Worm (Caenorhabditis elegans) whole organism, young adult: Measurements from ENCODE around the gene lhfp-4.

ENCODE experiments used
- B0336.3 ChIP-seq: fragments of 200-800 bp; sonication (Bioruptor generic); IDR thresholded peaks from 2 replicates; pipeline ENCODE4 v1.3.6; 2022; ENCODE audit warnings: missing genetic modification characterization, missing compliant biosample characterization
- F57C9.4 ChIP-seq: sonication (generic microtip); optimal IDR thresholded peaks from 2 replicates; lab custom pipeline; 2017; ENCODE audit warnings: mild to moderate bottlenecking, missing genetic modification characterization, missing compliant biosample characterization
- T26A5.8 ChIP-seq: sonication (generic microtip); optimal IDR thresholded peaks from 2 replicates; lab custom pipeline; 2016; ENCODE audit warnings: missing genetic modification characterization, missing compliant biosample characterization
- Y53F4B.3 ChIP-seq: fragments of 200-800 bp; sonication (Bioruptor generic); IDR thresholded peaks from 2 replicates; pipeline ENCODE4 v1.3.6; 2022; ENCODE audit warnings: missing genetic modification reagents, missing genetic modification characterization, missing compliant biosample characterization
- Y53G8AR.9 ChIP-seq: fragments of 200-800 bp; sonication (Bioruptor generic); conservative IDR thresholded peaks from 2 replicates; pipeline ENCODE4 v1.3.6; 2022; ENCODE audit warnings: missing genetic modification reagents, missing genetic modification characterization, missing compliant biosample characterization
- Y79H2A.3 ChIP-seq: fragments of 200-800 bp; sonication (Bioruptor generic); conservative IDR thresholded peaks from 2 replicates; pipeline ENCODE4 v1.3.6; 2022; ENCODE audit warnings: missing genetic modification reagents, missing genetic modification characterization, missing compliant biosample characterization
- aptf-2 ChIP-seq: fragments of 200-800 bp; sonication (Bioruptor generic); conservative IDR thresholded peaks from 2 replicates; pipeline ENCODE4 v1.3.6; 2022; ENCODE audit warnings: missing genetic modification reagents, missing genetic modification characterization, missing compliant biosample characterization
- athp-1 ChIP-seq: sonication (generic microtip); optimal IDR thresholded peaks from 2 replicates; lab custom pipeline; 2017; ENCODE audit warnings: mild to moderate bottlenecking, missing genetic modification characterization, missing compliant biosample characterization
- attf-5 ChIP-seq: fragments of 200-800 bp; sonication (Bioruptor generic); optimal IDR thresholded peaks from 2 replicates; lab custom pipeline; 2018; ENCODE audit warnings: mild to moderate bottlenecking, missing genetic modification characterization, missing compliant biosample characterization
- attf-6 ChIP-seq: fragments of 200-800 bp; sonication (Bioruptor generic); IDR thresholded peaks from 2 replicates; pipeline ENCODE4 v1.3.6; 2022; ENCODE audit warnings: missing genetic modification reagents, missing genetic modification characterization, missing compliant biosample characterization
- bed-2 ChIP-seq: fragments of 200-800 bp; sonication (Bioruptor generic); IDR thresholded peaks from 2 replicates; pipeline ENCODE4 v1.3.6; 2022; ENCODE audit warnings: missing genetic modification reagents, missing genetic modification characterization, missing compliant biosample characterization
- ccch-3 ChIP-seq: fragments of 200-800 bp; sonication (Bioruptor generic); optimal IDR thresholded peaks from 2 replicates; lab custom pipeline; 2018; ENCODE audit warnings: mild to moderate bottlenecking, missing genetic modification characterization, missing compliant biosample characterization
- ceh-40 ChIP-seq: fragments of 200-800 bp; sonication (Bioruptor generic); IDR thresholded peaks from 2 replicates; pipeline ENCODE4 v1.3.6; 2022; ENCODE audit warnings: missing genetic modification characterization, missing compliant biosample characterization
- ceh-58 ChIP-seq: fragments of 200-800 bp; sonication (Bioruptor generic); IDR thresholded peaks from 2 replicates; pipeline ENCODE4 v1.3.6; 2022; ENCODE audit warnings: missing genetic modification characterization, missing compliant biosample characterization
- chd-7 ChIP-seq: sonication (generic microtip); optimal IDR thresholded peaks from 2 replicates; lab custom pipeline; 2016; ENCODE audit warnings: mild to moderate bottlenecking, missing genetic modification characterization, moderate library complexity, missing compliant biosample characterization
- efl-1 ChIP-seq: fragments of 150-350 bp; optimal IDR thresholded peaks from 2 replicates; lab custom pipeline; 2014; ENCODE audit warnings: missing biosample characterization, missing genetic modification reagents, missing genetic modification characterization
- egl-18 ChIP-seq: fragments of 200-800 bp; sonication (Bioruptor generic); IDR thresholded peaks from 2 replicates; pipeline ENCODE4 v1.3.6; 2022; ENCODE audit warnings: missing genetic modification reagents, missing genetic modification characterization, missing compliant biosample characterization
- ets-4 ChIP-seq: fragments of 200-800 bp; sonication (Bioruptor generic); optimal IDR thresholded peaks from 2 replicates; lab custom pipeline; 2018; ENCODE audit warnings: mild to moderate bottlenecking, missing genetic modification characterization, missing compliant biosample characterization
- fkh-3 ChIP-seq: sonication (generic microtip); optimal IDR thresholded peaks from 2 replicates; lab custom pipeline; 2016; ENCODE audit warnings: mild to moderate bottlenecking, missing genetic modification characterization, missing compliant biosample characterization
- hlh-26 ChIP-seq: fragments of 200-800 bp; sonication (Bioruptor generic); conservative IDR thresholded peaks from 2 replicates; pipeline ENCODE4 v1.3.6; 2022; ENCODE audit warnings: missing genetic modification reagents, missing genetic modification characterization, missing compliant biosample characterization
- hmg-20 ChIP-seq: fragments of 200-800 bp; sonication (Bioruptor generic); IDR thresholded peaks from 2 replicates; pipeline ENCODE4 v1.3.6; 2022; ENCODE audit warnings: missing genetic modification reagents, missing genetic modification characterization, missing compliant biosample characterization
- hsf-1 ChIP-seq: fragments of 200-800 bp; sonication (Bioruptor generic); IDR thresholded peaks from 2 replicates; pipeline ENCODE4 v1.3.6; 2022; ENCODE audit warnings: missing genetic modification reagents, missing genetic modification characterization, missing compliant biosample characterization
- let-607 ChIP-seq, 2 experiments: fragments of 200-800 bp in 1 of 2; sonication (Bioruptor generic) in 1 of 2; sonication (generic microtip) in 1 of 2; optimal IDR thresholded peaks; 2 replicates each; lab custom pipeline; 2016 to 2018; ENCODE audit warnings: mild to moderate bottlenecking in 2 of 2, missing compliant biosample characterization in 2 of 2, missing genetic modification characterization in 2 of 2, moderate library complexity in 2 of 2, missing genotype in 1 of 2
- lin-54 ChIP-seq: fragments of 200-800 bp; sonication (Bioruptor generic); optimal IDR thresholded peaks from 2 replicates; lab custom pipeline; 2018; ENCODE audit warnings: mild to moderate bottlenecking, missing genetic modification characterization, missing compliant biosample characterization
- madf-10 ChIP-seq: sonication (generic microtip); optimal IDR thresholded peaks from 2 replicates; lab custom pipeline; 2016; ENCODE audit warnings: mild to moderate bottlenecking, missing genetic modification characterization, missing compliant biosample characterization
- madf-6 ChIP-seq: fragments of 200-800 bp; sonication (Bioruptor generic); IDR thresholded peaks from 2 replicates; pipeline ENCODE4 v1.3.6; 2022; ENCODE audit warnings: missing genetic modification reagents, missing genetic modification characterization, missing compliant biosample characterization
- nfyb-1 ChIP-seq: fragments of 200-800 bp; sonication (Bioruptor generic); IDR thresholded peaks from 2 replicates; pipeline ENCODE4 v1.3.6; 2022; ENCODE audit warnings: missing genetic modification reagents, missing genetic modification characterization, missing compliant biosample characterization
- nhr-120 ChIP-seq: fragments of 200-800 bp; sonication (Bioruptor generic); IDR thresholded peaks from 2 replicates; pipeline ENCODE4 v1.3.6; 2022; ENCODE audit warnings: missing genetic modification characterization, missing compliant biosample characterization
- snpc-1.1 ChIP-seq: sonication (generic microtip); optimal IDR thresholded peaks from 2 replicates; lab custom pipeline; 2017; ENCODE audit warnings: missing genetic modification characterization, mild to moderate bottlenecking, missing compliant biosample characterization, antibody characterized with exemption, moderate library complexity, missing genotype, missing genetic modification reagents; ENCODE audit not compliant: insufficient read depth
- snpc-1.3 ChIP-seq: sonication (generic microtip); optimal IDR thresholded peaks from 2 replicates; lab custom pipeline; 2017; ENCODE audit warnings: missing genetic modification characterization, mild to moderate bottlenecking, missing compliant biosample characterization, antibody characterized with exemption, moderate library complexity, missing genotype, missing genetic modification reagents; ENCODE audit not compliant: insufficient read depth
- tlf-1 ChIP-seq: fragments of 200-800 bp; sonication (Bioruptor generic); optimal IDR thresholded peaks from 2 replicates; lab custom pipeline; 2018; ENCODE audit warnings: mild to moderate bottlenecking, missing genetic modification characterization, missing compliant biosample characterization
- unc-130 ChIP-seq: sonication (generic microtip); optimal IDR thresholded peaks from 2 replicates; lab custom pipeline; 2016; ENCODE audit warnings: missing genetic modification reagents, missing genetic modification characterization, missing compliant biosample characterization
- zfh-2 ChIP-seq: fragments of 200-800 bp; sonication (Bioruptor generic); conservative IDR thresholded peaks from 2 replicates; pipeline ENCODE4 v1.3.6; 2022; ENCODE audit warnings: missing genetic modification reagents, missing genetic modification characterization, missing compliant biosample characterization
- ztf-25 ChIP-seq: fragments of 200-800 bp; sonication (Bioruptor generic); IDR thresholded peaks from 2 replicates; pipeline ENCODE4 v1.3.6; 2022; ENCODE audit warnings: missing genetic modification reagents, missing genetic modification characterization, missing compliant biosample characterization

lhfp-4 gene

ce11 chrIV:17275281-17275680 lies at the start of gene lhfp-4:
Gene lhfp-4 (plus strand): TSS chrIV:17275581.
- TF ChIP-seq Y53F4B.3 (GFP tag; lab: Robert Waterston, UW), result no peak
- no peak for TF ChIP-seq efl-1 (GFP tag; lab: Kevin White, UChicago)
- no peak for TF ChIP-seq F57C9.4 (tag; lab: Kevin White, UChicago)
- no peak for TF ChIP-seq hsf-1 (GFP tag; lab: Robert Waterston, UW)

DNA sequence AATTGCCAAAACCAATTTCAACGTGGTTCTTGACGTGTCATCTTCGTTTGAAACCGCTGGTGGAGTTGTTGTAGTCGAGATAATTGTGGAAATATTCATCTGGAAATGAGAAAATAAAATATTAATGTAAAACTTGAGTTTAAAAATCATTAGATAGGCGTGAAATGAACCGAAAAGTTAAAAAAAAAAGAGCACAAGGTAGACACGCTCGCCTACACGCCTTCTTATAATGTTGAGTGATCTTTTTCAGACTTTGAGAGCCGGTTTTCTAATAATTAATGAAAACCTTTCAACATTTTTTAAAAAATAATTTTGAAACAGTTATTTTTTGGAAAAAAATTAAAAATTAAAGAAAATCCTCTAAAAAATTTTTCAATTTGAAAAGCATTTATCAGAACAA lies 44.4 kb upstream of the lhfp-4 start, which contains the start of gene npr-32:
TSS of gene npr-32 (minus strand) at position 101 of the 400 bp plus-strand sequence.
- TF ChIP-seq ztf-25, result no peak
- TF ChIP-seq tlf-1, result no peak
- TF ChIP-seq T26A5.8 (tag; lab: Kevin White, UChicago), result no peak

DNA sequence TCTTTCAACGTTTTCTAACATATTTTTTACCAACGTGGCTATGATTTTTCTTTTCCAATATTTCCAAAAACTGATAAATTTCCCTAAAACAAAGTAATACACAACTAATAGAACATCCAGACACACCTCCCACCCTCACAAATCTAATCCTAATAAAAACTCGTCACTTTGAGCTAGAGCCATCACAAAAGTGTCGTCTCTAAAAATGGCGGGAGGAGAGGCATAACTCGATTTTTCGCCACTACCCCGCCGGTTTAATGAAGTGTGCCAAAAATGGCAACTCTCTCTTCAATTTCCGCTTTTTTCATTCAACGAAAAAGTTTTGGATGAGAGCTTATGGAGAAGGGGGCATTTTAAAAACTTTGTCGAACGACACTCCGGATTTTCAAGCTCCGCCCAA lies 42.5 kb upstream of the lhfp-4 start:
- TF ChIP-seq attf-6 (GFP tag; lab: Robert Waterston, UW) (no peak), ceh-40 (GFP tag; lab: Robert Waterston, UW) (no peak), Y79H2A.3 (GFP tag; lab: Robert Waterston, UW) (no peak), unc-130 (GFP tag; lab: Kevin White, UChicago) (no peak), snpc-1.1 (tag; lab: Kevin White, UChicago) (no peak), athp-1 (tag; lab: Kevin White, UChicago) (no peak), attf-5 (GFP tag; lab: Kevin White, UChicago) (no peak), lin-54 (GFP tag; lab: Kevin White, UChicago) (no peak), bed-2 (GFP tag; lab: Robert Waterston, UW) (no peak), let-607 (tag; optimal IDR thresholded peaks at IDR 0.05; lab: Kevin White, UChicago) (no peak), ets-4 (GFP tag; lab: Kevin White, UChicago) (no peak), ceh-58 (GFP tag; lab: Robert Waterston, UW) (no peak)
- TF ChIP-seq, all 124 proteins: peak for 0

DNA sequence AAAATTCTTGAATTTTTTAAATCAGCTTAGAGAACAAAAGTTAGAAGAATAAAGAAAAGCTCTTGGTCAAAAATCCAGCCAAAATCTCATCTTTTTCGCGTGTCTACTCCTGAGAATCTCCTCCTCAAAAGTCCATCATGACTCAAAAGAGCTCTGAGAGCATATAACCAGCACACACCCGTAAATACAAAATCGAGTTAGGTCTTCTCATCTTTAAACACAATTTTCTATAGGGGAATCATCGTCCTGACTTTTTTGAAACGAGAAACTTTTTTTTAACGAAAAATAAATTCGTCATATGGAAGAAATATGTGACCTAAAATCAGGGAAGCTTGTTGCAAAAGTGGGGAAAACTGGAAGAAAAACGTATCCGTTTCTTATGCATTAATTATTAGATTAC lies 41.9 kb upstream of the lhfp-4 start:
- TF ChIP-seq egl-18 (GFP tag; lab: Robert Waterston, UW), result no peak
- no peak for TF ChIP-seq lin-54 (GFP tag; lab: Kevin White, UChicago)
- no peak for TF ChIP-seq nhr-120 (GFP tag; lab: Robert Waterston, UW)
- no peak for TF ChIP-seq madf-6 (GFP tag; lab: Robert Waterston, UW)
- TF ChIP-seq snpc-1.3 (tag; lab: Kevin White, UChicago), result no peak
- TF ChIP-seq Y53G8AR.9 (GFP tag; lab: Robert Waterston, UW), result no peak
- no peak for TF ChIP-seq unc-130 (GFP tag; lab: Kevin White, UChicago)
- TF ChIP-seq hmg-20 (GFP tag; lab: Robert Waterston, UW), result no peak
- TF ChIP-seq nfyb-1, result no peak
- TF ChIP-seq zfh-2, result no peak
- TF ChIP-seq, all 124 proteins: peak for 0

DNA sequence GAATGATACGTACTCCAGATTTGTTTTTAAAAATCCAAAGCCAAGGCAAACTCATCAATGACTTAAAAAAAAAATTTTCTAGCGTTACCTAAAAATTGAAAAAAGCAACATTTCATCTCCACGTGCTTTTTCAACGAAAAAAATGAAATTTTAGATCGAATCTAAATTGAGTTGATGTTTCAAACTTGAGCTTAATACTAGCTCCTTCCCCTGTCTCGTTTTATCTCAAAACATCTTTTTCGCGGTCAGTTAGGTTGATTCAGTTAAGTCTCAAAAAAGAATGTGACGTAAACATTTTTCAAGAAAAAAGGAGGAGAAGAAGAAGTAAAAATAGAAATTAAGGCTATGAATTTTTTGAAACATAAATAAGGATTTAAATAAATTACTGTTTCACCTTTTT lies 38.4 kb upstream of the lhfp-4 start:
- no peak for TF ChIP-seq B0336.3 (GFP tag; lab: Robert Waterston, UW)
- TF ChIP-seq ceh-40 (GFP tag; lab: Robert Waterston, UW), result no peak
- TF ChIP-seq ccch-3, result no peak
- no peak for TF ChIP-seq aptf-2
- TF ChIP-seq chd-7 (tag; lab: Kevin White, UChicago), result no peak
- TF ChIP-seq fkh-3 (tag; lab: Kevin White, UChicago), result no peak
- no peak for TF ChIP-seq F57C9.4 (tag; lab: Kevin White, UChicago)
- TF ChIP-seq egl-18 (GFP tag; lab: Robert Waterston, UW), result no peak
- TF ChIP-seq athp-1 (tag; lab: Kevin White, UChicago), result no peak
- no peak for TF ChIP-seq madf-10 (tag; lab: Kevin White, UChicago)
- no peak for TF ChIP-seq hlh-26
